Fruit fly (Drosophila melanogaster) whole organism: ENCODE data around the gene pall.

Source experiments
- Dll ChIP-seq: fragments of >200 bp; optimal IDR thresholded peaks from 2 replicates; lab custom pipeline; 2017
- pan ChIP-seq: fragments of >200 bp; optimal IDR thresholded peaks from 2 replicates; lab custom pipeline; 2017

- TF ChIP-seq pan (lab: Kevin White, UChicago) (no peak), Dll (no peak)
Measured at dm6 chr3L:9528835-9529234, 41.2 kb upstream of the pall start, which contains the start of gene Or67a.
